Worm (Caenorhabditis elegans) whole organism, mixed stage, embryonic: ENCODE data around the gene ZK507.1.

Experiments used
- M03D4.4 ChIP-seq: sonication (generic microtip); optimal IDR thresholded peaks from 2 replicates; lab custom pipeline; 2017; ENCODE audit warnings: mild to moderate bottlenecking, missing genetic modification characterization, missing compliant biosample characterization
- bed-3 ChIP-seq: fragments of 200-800 bp; sonication (Bioruptor generic); optimal IDR thresholded peaks from 3 replicates; lab custom pipeline; 2018; ENCODE audit warnings: mild to moderate bottlenecking, missing genetic modification characterization, moderate library complexity, missing compliant biosample characterization
- blmp-1 ChIP-seq: fragments of 150-350 bp; optimal IDR thresholded peaks from 2 replicates; lab custom pipeline; 2014; ENCODE audit warnings: missing biosample characterization, missing genetic modification characterization
- ceh-39 ChIP-seq: fragments of 150-350 bp; optimal IDR thresholded peaks from 2 replicates; lab custom pipeline; 2014; ENCODE audit warnings: missing biosample characterization, missing genetic modification characterization
- ceh-43 ChIP-seq: fragments of 200-800 bp; sonication (Bioruptor generic); optimal IDR thresholded peaks from 2 replicates; lab custom pipeline; 2018; ENCODE audit warnings: mild to moderate bottlenecking, missing genetic modification characterization, moderate library complexity, missing compliant biosample characterization
- ceh-83 ChIP-seq: fragments of 200-800 bp; sonication (Bioruptor generic); optimal IDR thresholded peaks from 2 replicates; lab custom pipeline; 2018; ENCODE audit warnings: mild to moderate bottlenecking, missing genetic modification characterization, missing compliant biosample characterization
- ces-1 ChIP-seq: fragments of 150-350 bp; optimal IDR thresholded peaks from 2 replicates; lab custom pipeline; 2014; ENCODE audit warnings: missing biosample characterization, missing genetic modification reagents, missing genetic modification characterization
- cnd-1 ChIP-seq: fragments of 200-800 bp; sonication (Bioruptor generic); optimal IDR thresholded peaks from 2 replicates; lab custom pipeline; 2018; ENCODE audit warnings: mild to moderate bottlenecking, missing genetic modification characterization, missing compliant biosample characterization
- drap-1 ChIP-seq: fragments of 200-800 bp; sonication (Bioruptor generic); optimal IDR thresholded peaks from 3 replicates; lab custom pipeline; 2018; ENCODE audit warnings: mild to moderate bottlenecking, missing genetic modification characterization, missing compliant biosample characterization
- elt-1 ChIP-seq: sonication (generic microtip); optimal IDR thresholded peaks from 2 replicates; lab custom pipeline; 2017; ENCODE audit warnings: missing genetic modification characterization, mild to moderate bottlenecking, missing compliant biosample characterization, antibody characterized with exemption, moderate library complexity, borderline replicate concordance; ENCODE audit not compliant: insufficient read depth
- elt-3 ChIP-seq: fragments of 150-350 bp; optimal IDR thresholded peaks from 2 replicates; lab custom pipeline; 2014; ENCODE audit warnings: missing biosample characterization, missing genetic modification characterization
- flh-1 ChIP-seq: fragments of 200-800 bp; sonication (Bioruptor generic); optimal IDR thresholded peaks from 2 replicates; lab custom pipeline; 2018; ENCODE audit warnings: mild to moderate bottlenecking, missing genetic modification characterization, moderate library complexity, missing compliant biosample characterization
- ham-2 ChIP-seq: fragments of 200-800 bp; sonication (Bioruptor generic); optimal IDR thresholded peaks from 2 replicates; lab custom pipeline; 2018; ENCODE audit warnings: mild to moderate bottlenecking, missing genetic modification characterization, missing compliant biosample characterization
- hlh-1 ChIP-seq: fragments of 150-350 bp; optimal IDR thresholded peaks from 2 replicates; lab custom pipeline; 2014; ENCODE audit warnings: missing biosample characterization, missing genetic modification reagents, missing genetic modification characterization
- lin-13 ChIP-seq: fragments of 150-350 bp; optimal IDR thresholded peaks from 2 replicates; lab custom pipeline; 2014; ENCODE audit warnings: missing biosample characterization, missing genetic modification characterization
- lin-32 ChIP-seq: fragments of 200-800 bp; sonication (Bioruptor generic); optimal IDR thresholded peaks from 2 replicates; lab custom pipeline; 2018; ENCODE audit warnings: mild to moderate bottlenecking, missing genetic modification characterization, missing compliant biosample characterization
- lsy-2 ChIP-seq: fragments of 150-350 bp; optimal IDR thresholded peaks from 2 replicates; lab custom pipeline; 2014; ENCODE audit warnings: missing biosample characterization, missing genetic modification characterization
- mab-5 ChIP-seq: fragments of 150-350 bp; optimal IDR thresholded peaks from 2 replicates; lab custom pipeline; 2014; ENCODE audit warnings: missing biosample characterization, missing genetic modification characterization
- mep-1 ChIP-seq: fragments of 150-350 bp; optimal IDR thresholded peaks from 2 replicates; lab custom pipeline; 2017; ENCODE audit warnings: missing biosample characterization, missing genetic modification reagents, missing genetic modification characterization, inconsistent platforms
- mls-2 ChIP-seq: sonication (generic microtip); optimal IDR thresholded peaks from 2 replicates; lab custom pipeline; 2016; ENCODE audit warnings: mild to moderate bottlenecking, missing genetic modification characterization, moderate library complexity, missing compliant biosample characterization
- nhr-12 ChIP-seq: fragments of 150-350 bp; optimal IDR thresholded peaks from 2 replicates; lab custom pipeline; 2014; ENCODE audit warnings: missing biosample characterization, missing genetic modification characterization
- nhr-2 ChIP-seq: fragments of 150-350 bp; optimal IDR thresholded peaks from 2 replicates; lab custom pipeline; 2014; ENCODE audit warnings: missing biosample characterization, missing genetic modification characterization
- nhr-237 ChIP-seq: fragments of 150-350 bp; optimal IDR thresholded peaks from 2 replicates; lab custom pipeline; 2014; ENCODE audit warnings: missing biosample characterization, missing genetic modification characterization
- nhr-28 ChIP-seq: fragments of 150-350 bp; optimal IDR thresholded peaks from 2 replicates; lab custom pipeline; 2014; ENCODE audit warnings: missing biosample characterization, missing genetic modification characterization
- nhr-76 ChIP-seq: sonication (generic microtip); optimal IDR thresholded peaks from 2 replicates; lab custom pipeline; 2017; ENCODE audit warnings: missing biosample characterization, missing genetic modification characterization
- sem-2 ChIP-seq: fragments of 200-800 bp; sonication (Bioruptor generic); optimal IDR thresholded peaks from 2 replicates; lab custom pipeline; 2018; ENCODE audit warnings: mild to moderate bottlenecking, missing genetic modification characterization, missing compliant biosample characterization
- snpc-4 ChIP-seq: fragments of 150-350 bp; optimal IDR thresholded peaks from 2 replicates; lab custom pipeline; 2014; ENCODE audit warnings: missing biosample characterization, missing genetic modification characterization
- sptf-1 ChIP-seq: sonication (generic microtip); optimal IDR thresholded peaks from 2 replicates; lab custom pipeline; 2017; ENCODE audit warnings: mild to moderate bottlenecking, missing genetic modification characterization, moderate library complexity, missing compliant biosample characterization
- tbx-8 ChIP-seq: fragments of 200-800 bp; sonication (Bioruptor generic); optimal IDR thresholded peaks from 2 replicates; lab custom pipeline; 2018; ENCODE audit warnings: mild to moderate bottlenecking, missing genetic modification characterization, moderate library complexity, missing compliant biosample characterization
- unc-120 ChIP-seq: sonication (generic microtip); optimal IDR thresholded peaks from 2 replicates; lab custom pipeline; 2017; ENCODE audit warnings: missing genetic modification characterization, missing compliant biosample characterization; ENCODE audit not compliant: poor library complexity, severe bottlenecking
- unc-39 ChIP-seq: fragments of 150-350 bp; optimal IDR thresholded peaks from 2 replicates; lab custom pipeline; 2014; ENCODE audit warnings: missing biosample characterization, missing genetic modification characterization
- unc-62 ChIP-seq: fragments of 150-350 bp; optimal IDR thresholded peaks from 2 replicates; lab custom pipeline; 2014; ENCODE audit warnings: missing biosample characterization, missing genetic modification reagents, missing genetic modification characterization
- zip-8 ChIP-seq: fragments of 150-350 bp; optimal IDR thresholded peaks from 2 replicates; lab custom pipeline; 2014; ENCODE audit warnings: missing biosample characterization, missing genetic modification characterization
- ztf-11 ChIP-seq: fragments of 150-350 bp; optimal IDR thresholded peaks from 2 replicates; lab custom pipeline; 2014; ENCODE audit warnings: missing biosample characterization, missing genetic modification characterization

The ZK507.1 gene

ce11 chrIII:9069712-9070111 lies 31.4 kb downstream of the ZK507.1 start:
- TF ChIP-seq zip-8 (tag; lab: Kevin White, UChicago) (no peak), blmp-1 (tag; lab: Kevin White, UChicago) (no peak), lin-32 (GFP tag; lab: Kevin White, UChicago) (no peak), tbx-8 (GFP tag; lab: Kevin White, UChicago) (no peak), elt-1 (tag; lab: Kevin White, UChicago) (no peak), lsy-2 (tag; lab: Kevin White, UChicago) (no peak), nhr-12 (tag; lab: Kevin White, UChicago) (no peak), lin-13 (tag; lab: Kevin White, UChicago) (no peak), elt-3 (tag; lab: Kevin White, UChicago) (no peak), hlh-1 (tag; lab: Kevin White, UChicago) (no peak), ceh-43 (no peak), ces-1 (no peak), ceh-83 (no peak), flh-1 (GFP tag; lab: Kevin White, UChicago) (no peak), nhr-76 (tag; lab: Kevin White, UChicago) (no peak), cnd-1 (tag; lab: Kevin White, UChicago) (no peak), mls-2 (tag; lab: Kevin White, UChicago) (no peak), mep-1 (tag; lab: Kevin White, UChicago) (no peak), nhr-2 (tag; lab: Kevin White, UChicago) (no peak), bed-3 (GFP tag; lab: Kevin White, UChicago) (no peak)

ce11 chrIII:9060267-9060666 lies 40.8 kb downstream of the ZK507.1 start:
- no peak for TF ChIP-seq lsy-2 (tag; lab: Kevin White, UChicago)
- no peak for TF ChIP-seq nhr-12 (tag; lab: Kevin White, UChicago)
- TF ChIP-seq mls-2 (tag; lab: Kevin White, UChicago) = no peak
- no peak for TF ChIP-seq flh-1 (GFP tag; lab: Kevin White, UChicago)

DNA sequence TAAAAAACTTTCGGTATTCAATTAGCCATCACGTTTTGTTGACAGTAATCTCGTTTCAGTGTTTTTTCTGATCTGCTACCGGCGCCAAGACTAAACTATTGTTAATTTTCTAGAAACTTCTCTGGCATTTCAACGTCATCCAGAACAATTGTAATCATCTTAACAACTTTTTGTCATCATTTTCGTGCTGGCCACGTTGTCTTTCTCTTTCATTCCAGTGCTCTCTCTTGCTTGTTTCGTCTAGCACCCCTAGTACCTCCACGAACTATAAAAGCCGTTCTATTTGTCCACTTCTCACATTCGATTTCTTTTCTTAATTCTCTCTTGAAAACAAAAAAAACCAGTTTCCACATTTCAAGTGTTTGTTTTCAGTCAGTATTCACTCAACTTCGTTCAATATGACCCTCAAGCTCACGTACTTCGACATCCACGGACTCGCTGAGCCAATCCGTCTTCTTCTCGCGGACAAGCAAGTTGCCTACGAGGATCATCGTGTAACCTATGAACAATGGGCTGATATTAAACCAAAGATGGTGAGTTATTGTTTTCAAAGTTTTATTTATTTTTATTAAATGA lies 42.1 kb downstream of the ZK507.1 start, which contains the start of gene gst-1:
Gene gst-1, plus strand, starts transcription at position 373 of the 576 bp plus-strand sequence.
- TF ChIP-seq hlh-1 (tag; lab: Kevin White, UChicago) (no peak), ztf-11 (tag; lab: Kevin White, UChicago) (no peak), mab-5 (tag; lab: Kevin White, UChicago) (no peak), ceh-83 (no peak), flh-1 (GFP tag; lab: Kevin White, UChicago) (no peak), blmp-1 (tag; lab: Kevin White, UChicago) (no peak), drap-1 (GFP tag; lab: Kevin White, UChicago) (no peak)

DNA sequence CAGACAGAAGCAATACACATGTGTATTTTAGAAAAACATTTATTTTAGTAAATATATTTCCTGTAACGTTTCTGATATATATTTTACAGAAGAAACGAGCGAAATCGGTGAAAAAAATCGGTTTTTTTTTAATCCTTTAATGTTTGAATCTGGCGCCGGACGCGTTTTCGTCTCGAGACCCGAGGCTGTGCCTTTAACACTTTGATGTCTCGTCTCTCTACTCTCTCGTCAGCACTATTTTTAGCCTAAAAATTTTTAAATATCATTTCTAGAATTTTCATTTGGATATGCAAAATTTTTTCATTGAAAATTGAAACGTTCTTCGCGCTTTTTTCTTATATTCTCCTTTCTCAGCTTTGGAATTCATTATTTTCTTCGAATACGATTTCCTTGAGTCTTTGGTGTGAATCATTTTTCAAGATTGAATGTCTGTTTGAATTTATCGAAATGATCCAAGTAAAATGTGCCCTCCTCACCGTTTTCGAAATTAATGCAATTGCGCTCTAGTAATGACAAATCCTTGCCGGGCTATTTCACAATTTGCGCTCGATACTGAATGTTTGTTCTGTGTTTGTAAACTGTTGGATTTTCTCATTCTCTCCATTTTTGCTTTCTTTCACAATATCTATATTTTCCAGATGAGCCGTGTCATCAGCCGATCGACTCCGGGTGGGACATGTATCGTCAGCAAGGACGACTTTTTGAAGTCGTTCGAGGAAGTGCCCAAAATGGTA lies 46.5 kb downstream of the ZK507.1 start, which contains the start of gene cls-2:
Gene cls-2, plus strand, starts transcription at position 635 of the 734 bp plus-strand sequence.
- TF ChIP-seq unc-120 (tag; lab: Kevin White, UChicago) = peak; percentile 10
- TF ChIP-seq ces-1 = no peak
- TF ChIP-seq mep-1 (tag; lab: Kevin White, UChicago) = peak; percentile 7
- TF ChIP-seq ham-2 (GFP tag; lab: Kevin White, UChicago) = no peak

DNA sequence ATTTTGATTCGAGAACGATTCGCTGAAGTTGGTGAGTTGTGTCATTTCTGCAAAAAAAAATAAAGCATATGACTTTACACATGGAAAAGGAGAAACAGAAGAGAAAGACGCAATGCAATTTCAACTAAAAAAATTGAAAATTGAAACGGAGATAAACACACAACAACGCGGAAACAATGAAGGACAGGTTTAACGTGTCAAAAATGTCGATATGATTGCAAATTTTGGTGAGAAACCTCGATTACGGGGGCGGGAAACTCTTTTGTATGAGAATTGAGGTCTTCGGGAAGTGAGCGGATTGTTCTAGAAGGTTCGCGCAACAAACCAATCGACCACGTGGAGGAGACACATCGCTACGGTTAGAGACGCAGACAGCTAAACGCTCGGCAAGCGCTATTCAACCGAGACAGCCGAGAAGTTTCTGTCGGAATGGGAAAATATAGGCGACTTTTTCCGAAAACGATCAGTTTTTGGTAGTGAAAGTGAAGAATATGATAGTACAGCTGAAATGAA lies 47.3 kb downstream of the ZK507.1 start, which contains the start of gene R107.5:
Gene R107.5, minus strand, starts transcription at position 51 of the 513 bp plus-strand sequence.
- TF ChIP-seq unc-62 (GFP tag; lab: Kevin White, UChicago) (peak; percentile 86), tbx-8 (GFP tag; lab: Kevin White, UChicago) (no peak), nhr-28 (tag; lab: Kevin White, UChicago) (no peak), ces-1 (peak; percentile 74), M03D4.4 (tag; lab: Kevin White, UChicago) (peak; percentile 51), ztf-11 (tag; lab: Kevin White, UChicago) (peak; percentile 60), nhr-12 (tag; lab: Kevin White, UChicago) (no peak), elt-1 (tag; lab: Kevin White, UChicago) (no peak), sptf-1 (peak; percentile 69), sem-2 (peak; percentile 1), flh-1 (GFP tag; lab: Kevin White, UChicago) (no peak), nhr-2 (tag; lab: Kevin White, UChicago) (peak; percentile 13), snpc-4 (tag; lab: Kevin White, UChicago) (no peak), unc-120 (tag; lab: Kevin White, UChicago) (peak; percentile 33), ceh-39 (peak; percentile 92), nhr-76 (tag; lab: Kevin White, UChicago) (no peak), ceh-43 (peak; percentile 36), mep-1 (tag; lab: Kevin White, UChicago) (peak; percentile 80), ceh-83 (peak; percentile 69), lin-32 (GFP tag; lab: Kevin White, UChicago) (no peak), nhr-237 (tag; lab: Kevin White, UChicago) (peak; percentile 72), bed-3 (GFP tag; lab: Kevin White, UChicago) (peak; percentile 34), cnd-1 (tag; lab: Kevin White, UChicago) (peak; percentile 55), unc-39 (tag; lab: Kevin White, UChicago) (no peak), mab-5 (tag; lab: Kevin White, UChicago) (no peak), drap-1 (GFP tag; lab: Kevin White, UChicago) (peak; percentile 56), lin-13 (tag; lab: Kevin White, UChicago) (peak; percentile 89), mls-2 (tag; lab: Kevin White, UChicago) (peak; percentile 91), blmp-1 (tag; lab: Kevin White, UChicago) (peak; percentile 66), lsy-2 (tag; lab: Kevin White, UChicago) (peak; percentile 75), zip-8 (tag; lab: Kevin White, UChicago) (no peak), ham-2 (GFP tag; lab: Kevin White, UChicago) (peak; percentile 92)
